Worm (Caenorhabditis elegans) whole organism, L1 larva: Measurements from ENCODE around the gene K02E11.4.
A peak's percentile ranks its signal among the peaks of the same experiment; 100 is the strongest.

Source experiments
- C04F5.9 ChIP-seq: sonication (generic microtip); optimal IDR thresholded peaks from 2 replicates; lab custom pipeline; 2016; ENCODE audit warnings: missing genetic modification characterization, missing compliant biosample characterization
- C16A3.4 ChIP-seq: fragments of 150-350 bp; optimal IDR thresholded peaks from 2 replicates; lab custom pipeline; 2014; ENCODE audit warnings: missing biosample characterization, missing genetic modification characterization
- C34B4.2 ChIP-seq: sonication (generic microtip); optimal IDR thresholded peaks from 2 replicates; lab custom pipeline; 2017; ENCODE audit warnings: mild to moderate bottlenecking, missing genetic modification characterization, missing compliant biosample characterization
- ama-1 ChIP-seq: fragments of 150-350 bp; optimal IDR thresholded peaks from 2 replicates; lab custom pipeline; 2014
- ceh-8 ChIP-seq: fragments of 200-800 bp; sonication (Bioruptor generic); optimal IDR thresholded peaks from 2 replicates; lab custom pipeline; 2018; ENCODE audit warnings: mild to moderate bottlenecking, missing genetic modification characterization, moderate library complexity, missing compliant biosample characterization
- ceh-88 ChIP-seq: fragments of 200-800 bp; sonication (Bioruptor generic); IDR thresholded peaks from 2 replicates; pipeline ENCODE4 v1.3.6; 2022; ENCODE audit warnings: missing genetic modification characterization, missing compliant biosample characterization
- dsc-1 ChIP-seq: sonication (generic microtip); optimal IDR thresholded peaks from 2 replicates; lab custom pipeline; 2016; ENCODE audit warnings: mild to moderate bottlenecking, missing genetic modification characterization, missing compliant biosample characterization
- efl-3 ChIP-seq: fragments of 200-800 bp; sonication (Bioruptor generic); optimal IDR thresholded peaks from 2 replicates; lab custom pipeline; 2018; ENCODE audit warnings: mild to moderate bottlenecking, missing genetic modification characterization, missing compliant biosample characterization
- egl-27 ChIP-seq, 2 experiments: fragments of 150-350 bp in 1 of 2; sonication (generic microtip); optimal IDR thresholded peaks; 3 replicates each; lab custom pipeline; 2017 to 2018; ENCODE audit warnings: missing biosample characterization in 2 of 2, missing genetic modification characterization in 2 of 2, missing genetic modification reagents in 2 of 2
- fos-1 ChIP-seq: fragments of 150-350 bp; optimal IDR thresholded peaks from 2 replicates; lab custom pipeline; 2014; ENCODE audit warnings: missing biosample characterization, missing genetic modification characterization
- grh-1 ChIP-seq: fragments of 200-800 bp; sonication (Bioruptor generic); IDR thresholded peaks from 2 replicates; pipeline ENCODE4 v1.3.6; 2022; ENCODE audit warnings: missing genetic modification reagents, missing genetic modification characterization, missing compliant biosample characterization
- hlh-4 ChIP-seq: sonication (generic microtip); optimal IDR thresholded peaks from 2 replicates; lab custom pipeline; 2016; ENCODE audit warnings: mild to moderate bottlenecking, missing genetic modification characterization, missing compliant biosample characterization
- irx-1 ChIP-seq: sonication (generic microtip); optimal IDR thresholded peaks from 2 replicates; lab custom pipeline; 2016; ENCODE audit warnings: missing genetic modification characterization, missing compliant biosample characterization
- lir-3 ChIP-seq: sonication (generic microtip); optimal IDR thresholded peaks from 2 replicates; lab custom pipeline; 2016; ENCODE audit warnings: mild to moderate bottlenecking, missing genetic modification characterization, moderate library complexity, missing compliant biosample characterization; ENCODE audit not compliant: poor library complexity
- mep-1 ChIP-seq: fragments of 150-350 bp; optimal IDR thresholded peaks from 2 replicates; lab custom pipeline; 2014; ENCODE audit warnings: missing biosample characterization, missing genetic modification characterization
- nhr-19 ChIP-seq: fragments of 200-800 bp; sonication (Bioruptor generic); conservative IDR thresholded peaks from 2 replicates; pipeline ENCODE4 v1.3.6; 2022; ENCODE audit warnings: missing genetic modification characterization, missing compliant biosample characterization
- nhr-47 ChIP-seq: sonication (generic microtip); optimal IDR thresholded peaks from 2 replicates; lab custom pipeline; 2016; ENCODE audit warnings: mild to moderate bottlenecking, missing genetic modification characterization, moderate library complexity, missing compliant biosample characterization
- pax-3 ChIP-seq: fragments of 200-800 bp; sonication (Bioruptor generic); optimal IDR thresholded peaks from 2 replicates; lab custom pipeline; 2018; ENCODE audit warnings: mild to moderate bottlenecking, missing genetic modification characterization, moderate library complexity, missing compliant biosample characterization
- rnt-1 ChIP-seq: sonication (generic microtip); optimal IDR thresholded peaks from 2 replicates; lab custom pipeline; 2016; ENCODE audit warnings: mild to moderate bottlenecking, missing genetic modification characterization, moderate library complexity, missing compliant biosample characterization
- skn-1 ChIP-seq: fragments of 150-350 bp; optimal IDR thresholded peaks from 2 replicates; lab custom pipeline; 2014; ENCODE audit warnings: missing biosample characterization, missing genetic modification characterization
- snu-23 ChIP-seq: sonication (generic microtip); optimal IDR thresholded peaks from 2 replicates; lab custom pipeline; 2016; ENCODE audit warnings: missing genetic modification characterization, missing compliant biosample characterization
- tbx-2 ChIP-seq: sonication (generic microtip); optimal IDR thresholded peaks from 2 replicates; lab custom pipeline; 2016; ENCODE audit warnings: missing genetic modification characterization, missing compliant biosample characterization
- tlp-1 ChIP-seq: fragments of 150-350 bp; optimal IDR thresholded peaks from 2 replicates; lab custom pipeline; 2014; ENCODE audit warnings: missing biosample characterization, missing genetic modification characterization
- unc-30 ChIP-seq: sonication (generic microtip); optimal IDR thresholded peaks from 2 replicates; lab custom pipeline; 2017; ENCODE audit warnings: missing biosample characterization, missing genetic modification characterization
- unc-86 ChIP-seq: sonication (generic microtip); optimal IDR thresholded peaks from 2 replicates; lab custom pipeline; 2016; ENCODE audit warnings: missing genetic modification characterization, missing compliant biosample characterization
- unc-98 ChIP-seq: fragments of 200-800 bp; sonication (Bioruptor generic); IDR thresholded peaks from 2 replicates; pipeline ENCODE4 v1.3.6; 2022; ENCODE audit warnings: missing genetic modification characterization, missing compliant biosample characterization
- vab-15 ChIP-seq: sonication (generic microtip); optimal IDR thresholded peaks from 2 replicates; lab custom pipeline; 2017; ENCODE audit warnings: missing genotype, mild to moderate bottlenecking, missing genetic modification characterization, missing compliant biosample characterization
- xbp-1 ChIP-seq: sonication (generic microtip); optimal IDR thresholded peaks from 2 replicates; lab custom pipeline; 2016; ENCODE audit warnings: missing genetic modification characterization, missing compliant biosample characterization
- ztf-4 ChIP-seq: fragments of 150-350 bp; optimal IDR thresholded peaks from 2 replicates; lab custom pipeline; 2014; ENCODE audit warnings: missing biosample characterization, missing genetic modification characterization

The K02E11.4 gene

ce11 chrV:14268616-14269015 is 20.7 kb upstream of the K02E11.4 start, which contains the start of gene F40G12.4:
F40G12.4 (minus strand) TSS chrV:14268716.
- TF ChIP-seq ama-1 (lab: Kevin White, UChicago): no peak
- no peak for TF ChIP-seq dsc-1
- no peak for TF ChIP-seq xbp-1 (tag; lab: Kevin White, UChicago)
- TF ChIP-seq mep-1 (tag; lab: Kevin White, UChicago): no peak
- no peak for TF ChIP-seq grh-1 (GFP tag; lab: Robert Waterston, UW)
- no peak for TF ChIP-seq rnt-1 (tag; lab: Kevin White, UChicago)
- no peak for TF ChIP-seq unc-86

ce11 chrV:14267326-14267942 is 19.5 kb upstream of the K02E11.4 start:
- TF ChIP-seq grh-1 (GFP tag; lab: Robert Waterston, UW) (no peak), lir-3 (tag; lab: Kevin White, UChicago) (no peak)
- TF ChIP-seq, all 84 proteins: peak for 0

- TF ChIP-seq vab-15: no peak
- TF ChIP-seq unc-30 (tag; lab: Kevin White, UChicago): no peak
- TF ChIP-seq unc-98 (GFP tag; lab: Robert Waterston, UW): no peak
- no peak for TF ChIP-seq fos-1 (tag; lab: Kevin White, UChicago)
- no peak for TF ChIP-seq ceh-88
- no peak for TF ChIP-seq ztf-4 (tag; lab: Kevin White, UChicago)
- TF ChIP-seq nhr-47: no peak
- TF ChIP-seq hlh-4 (tag; lab: Kevin White, UChicago): no peak
- TF ChIP-seq nhr-19 (GFP tag; lab: Robert Waterston, UW): no peak
- TF ChIP-seq snu-23: no peak
- no peak for TF ChIP-seq C34B4.2 (tag; lab: Kevin White, UChicago)
- TF ChIP-seq irx-1 (tag; lab: Kevin White, UChicago): no peak
Observed at ce11 chrV:14260831-14261230, 12.9 kb upstream of the K02E11.4 start, which contains the start of gene F40G12.2. F40G12.2 (minus strand) TSS chrV:14260931.

DNA sequence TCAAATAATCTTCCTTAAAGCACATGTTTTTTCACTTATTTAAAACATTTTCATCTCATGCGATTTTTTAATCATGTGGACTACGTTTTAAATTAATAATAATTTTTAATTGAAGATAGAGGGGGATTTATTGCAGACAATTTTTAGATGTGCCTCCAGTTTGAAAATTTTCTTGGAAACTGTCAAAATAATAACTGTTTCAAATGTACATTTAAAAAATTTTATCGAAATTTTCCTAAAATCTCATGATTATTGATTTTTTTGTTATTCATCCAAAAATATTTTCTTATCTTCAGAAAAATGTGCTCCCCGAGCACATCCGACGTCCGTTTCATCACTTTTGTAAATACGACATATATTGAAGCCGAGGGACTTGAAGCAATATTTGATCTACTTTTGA is 8.9 kb upstream of the K02E11.4 start, which contains the start of gene sre-8:
Gene sre-8 (plus strand): TSS at position 301 of the 400 bp plus-strand sequence.
- TF ChIP-seq xbp-1 (tag; lab: Kevin White, UChicago) (no peak), efl-3 (GFP tag; lab: Kevin White, UChicago) (no peak), ceh-8 (no peak), fos-1 (tag; lab: Kevin White, UChicago) (no peak)

DNA sequence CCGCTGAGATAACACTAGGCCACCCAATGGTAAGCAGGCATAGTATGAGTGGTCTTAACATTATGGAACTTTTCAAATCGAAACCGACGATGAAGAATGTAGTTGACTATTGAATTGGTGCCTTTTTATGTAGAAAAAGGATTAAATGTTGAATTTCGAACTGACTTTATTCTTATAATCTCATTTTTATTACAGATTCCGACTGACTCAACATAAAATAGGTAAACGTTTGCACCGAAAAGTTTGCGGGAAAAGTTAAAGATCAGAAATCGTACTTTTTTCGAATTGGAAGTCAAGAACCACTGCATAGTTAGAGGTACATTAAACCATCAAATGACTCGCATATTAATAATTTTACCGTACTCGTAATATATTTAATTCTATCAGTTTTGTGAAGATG is 6.3 kb upstream of the K02E11.4 start, which contains the start of gene K02E11.7:
Gene K02E11.7 (minus strand): TSS at position 101 of the 400 bp plus-strand sequence.
- TF ChIP-seq C04F5.9: no peak
- TF ChIP-seq egl-27 (tag; optimal IDR thresholded peaks at IDR 0.05; lab: Kevin White, UChicago): no peak
- TF ChIP-seq nhr-47: no peak
- peak; percentile 0 for TF ChIP-seq pax-3 (tag; lab: Kevin White, UChicago)

DNA sequence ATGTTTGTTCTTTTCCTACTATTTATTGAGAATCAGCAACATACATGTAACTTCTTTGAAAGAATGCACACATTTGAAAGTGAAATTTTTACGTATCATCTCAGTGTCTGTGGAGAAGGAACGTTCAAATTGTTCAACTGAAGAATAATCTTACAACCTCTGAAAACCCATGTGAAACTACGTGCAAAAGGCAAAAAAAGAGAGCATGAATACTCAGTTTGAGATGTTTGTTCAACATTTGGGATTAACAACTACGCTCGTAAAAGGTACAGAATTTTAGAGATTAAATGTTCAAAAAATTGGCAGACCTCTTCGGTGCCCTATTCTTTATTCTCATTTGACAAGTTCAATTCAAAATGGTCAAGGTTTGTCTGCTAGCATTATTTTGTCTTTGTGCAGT is 4.1 kb upstream of the K02E11.4 start, which contains the start of gene K02E11.5:
Gene K02E11.5 (plus strand): TSS at position 301 of the 400 bp plus-strand sequence.
- TF ChIP-seq ceh-88 (no peak), C16A3.4 (tag; lab: Kevin White, UChicago) (no peak)
- TF ChIP-seq, all 84 proteins: peak for 0

DNA sequence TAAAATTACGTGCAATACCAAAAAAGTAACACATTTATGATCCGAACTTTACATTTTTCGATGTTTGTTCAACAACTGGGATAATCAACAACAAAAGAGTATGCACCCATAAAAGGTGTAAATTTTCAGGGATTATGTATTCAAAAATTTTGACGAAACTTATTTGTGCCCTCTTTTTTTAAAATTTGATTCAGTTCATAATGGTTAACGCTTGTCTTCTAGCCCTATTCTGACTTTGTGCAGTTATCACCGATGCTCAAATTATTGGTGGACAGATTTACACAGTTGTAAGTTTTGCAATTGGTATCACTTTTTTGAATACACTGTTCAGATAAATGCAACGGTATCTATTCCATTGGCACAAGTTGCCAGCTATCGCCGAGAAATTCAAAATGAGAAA is 729 bp upstream of the K02E11.4 start, which contains the start of gene K02E11.6:
Gene K02E11.6 (plus strand): TSS at position 149 of the 400 bp plus-strand sequence.
- TF ChIP-seq tbx-2 (tag; lab: Kevin White, UChicago) (no peak), tlp-1 (no peak), skn-1 (tag; lab: Kevin White, UChicago) (no peak)
- TF ChIP-seq, all 84 proteins: peak for 0
